ENCODE assay signal across 6 worm cellular contexts in genomic region chrIII:9590212-9590611, ce11.
TF ChIP-seq lines count a peak whose summit lies in the region.

No protein-coding gene starts in this region.

TF ChIP-seq in whole organism, L1 larva, 84 proteins besides CTCF, POLR2A, EP300 and RAD21:
- TF ChIP-seq elt-2 (tag; optimal IDR thresholded peaks at IDR 0.05; lab: Kevin White, UChicago) = peak; percentile 83
- no peak for TF ChIP-seq aly-2 (tag; optimal IDR thresholded peaks at IDR 0.05; lab: Kevin White, UChicago)
- peak in 1 of 2 experiments; percentile 2 for TF ChIP-seq mdl-1 (tag; optimal IDR thresholded peaks at IDR 0.05; lab: Kevin White, UChicago)
- TF ChIP-seq C16A3.4 (tag; optimal IDR thresholded peaks at IDR 0.05; lab: Kevin White, UChicago) = no peak

TF ChIP-seq in whole organism, L2 larva, 48 proteins besides CTCF, POLR2A, EP300 and RAD21:
- TF ChIP-seq egl-27 (tag; optimal IDR thresholded peaks at IDR 0.05; lab: Kevin White, UChicago) = no peak
- TF ChIP-seq fos-1 (tag; optimal IDR thresholded peaks at IDR 0.05; lab: Kevin White, UChicago) = peak; percentile 84
- TF ChIP-seq nhr-11 (tag; optimal IDR thresholded peaks at IDR 0.05; lab: Kevin White, UChicago) = no peak
- peak; percentile 44 for TF ChIP-seq crh-2 (tag; optimal IDR thresholded peaks at IDR 0.05; lab: Kevin White, UChicago)
- TF ChIP-seq sma-9 (GFP tag; optimal IDR thresholded peaks at IDR 0.05; lab: Kevin White, UChicago) = peak; percentile 82
- no peak for TF ChIP-seq sma-9 (tag; optimal IDR thresholded peaks at IDR 0.05; lab: Kevin White, UChicago)
- TF ChIP-seq nhr-77 (tag; optimal IDR thresholded peaks at IDR 0.05; lab: Kevin White, UChicago) = no peak
TF ChIP-seq in whole organism, L2 larva: peak in this region for 3.

TF ChIP-seq in whole organism, L3 larva, 47 proteins besides CTCF, POLR2A, EP300 and RAD21 (continues in another document):
- TF ChIP-seq nhr-76 (tag; optimal IDR thresholded peaks at IDR 0.05; lab: Kevin White, UChicago) = no peak
- TF ChIP-seq R02D3.7 (tag; optimal IDR thresholded peaks at IDR 0.05; lab: Kevin White, UChicago) = no peak
- no peak for TF ChIP-seq sea-2 (GFP tag; optimal IDR thresholded peaks at IDR 0.05; lab: Kevin White, UChicago)
- no peak for TF ChIP-seq nhr-23 (tag; optimal IDR thresholded peaks at IDR 0.05; lab: Kevin White, UChicago)
- TF ChIP-seq snpc-4 (tag; optimal IDR thresholded peaks at IDR 0.05; lab: Kevin White, UChicago) = no peak
- no peak for TF ChIP-seq egl-27 (tag; optimal IDR thresholded peaks at IDR 0.05; lab: Kevin White, UChicago)
- no peak for TF ChIP-seq ama-1 (optimal IDR thresholded peaks at IDR 0.05; lab: Kevin White, UChicago)
- TF ChIP-seq nhr-12 (tag; optimal IDR thresholded peaks at IDR 0.05; lab: Kevin White, UChicago) = no peak
- peak; percentile 87 for TF ChIP-seq pqm-1 (tag; optimal IDR thresholded peaks at IDR 0.05; lab: Kevin White, UChicago)
- TF ChIP-seq nhr-11 (tag; optimal IDR thresholded peaks at IDR 0.05; lab: Kevin White, UChicago) = no peak
- no peak for TF ChIP-seq ceh-16 (tag; optimal IDR thresholded peaks at IDR 0.05; lab: Kevin White, UChicago)
- TF ChIP-seq pha-4 (tag; optimal IDR thresholded peaks at IDR 0.05; lab: Kevin White, UChicago) = peak; percentile 22
- TF ChIP-seq daf-12 (tag; optimal IDR thresholded peaks at IDR 0.05; lab: Kevin White, UChicago) = no peak
- TF ChIP-seq ztf-11 (tag; optimal IDR thresholded peaks at IDR 0.05; lab: Kevin White, UChicago) = no peak
- TF ChIP-seq lin-15B (tag; optimal IDR thresholded peaks at IDR 0.05; lab: Kevin White, UChicago) = no peak
- peak; percentile 93 for TF ChIP-seq elt-2 (tag; optimal IDR thresholded peaks at IDR 0.05; lab: Kevin White, UChicago)
- TF ChIP-seq hmg-11 (tag; optimal IDR thresholded peaks at IDR 0.05; lab: Kevin White, UChicago) = no peak
- TF ChIP-seq nfya-1 (tag; optimal IDR thresholded peaks at IDR 0.05; lab: Kevin White, UChicago; ENCODE audit: insufficient read depth) = no peak
- TF ChIP-seq mdl-1 (tag; optimal IDR thresholded peaks at IDR 0.05; lab: Kevin White, UChicago) = no peak
- TF ChIP-seq ztf-4 (tag; optimal IDR thresholded peaks at IDR 0.05; lab: Kevin White, UChicago) = no peak
- TF ChIP-seq egl-5 (tag; optimal IDR thresholded peaks at IDR 0.05; lab: Kevin White, UChicago) = no peak
- no peak for TF ChIP-seq fkh-10 (GFP tag; optimal IDR thresholded peaks at IDR 0.05; lab: Kevin White, UChicago)

TF ChIP-seq in whole organism, L4 larva, 104 proteins besides CTCF, POLR2A, EP300 and RAD21 (continues in another document):
- TF ChIP-seq lin-1 (GFP tag; IDR thresholded peaks at IDR 0.05; lab: Robert Waterston, UW) (peak; percentile 83; the same call in 1 of the 2 replicates), hmg-1.1 (GFP tag; IDR thresholded peaks at IDR 0.05; lab: Robert Waterston, UW) (no peak), nhr-11 (tag; optimal IDR thresholded peaks at IDR 0.05; lab: Kevin White, UChicago) (no peak), lin-15B (tag; optimal IDR thresholded peaks at IDR 0.05; lab: Kevin White, UChicago) (no peak), zag-1 (tag; optimal IDR thresholded peaks at IDR 0.05; lab: Kevin White, UChicago) (no peak), mes-2 (tag; optimal IDR thresholded peaks at IDR 0.05; lab: Kevin White, UChicago; ENCODE audit: poor library complexity, severe bottlenecking) (no peak), nhr-77 (tag; optimal IDR thresholded peaks at IDR 0.05; lab: Kevin White, UChicago) (peak; percentile 64), mdl-1 (tag; optimal IDR thresholded peaks at IDR 0.05; lab: Kevin White, UChicago) (peak in 1 of 2 experiments; percentile 61), F37D6.2 (tag; optimal IDR thresholded peaks at IDR 0.05; lab: Kevin White, UChicago) (no peak), jun-1 (tag; optimal IDR thresholded peaks at IDR 0.05; lab: Kevin White, UChicago) (no peak), ZK546.5 (tag; optimal IDR thresholded peaks at IDR 0.05; lab: Kevin White, UChicago) (no peak), nhr-76 (tag; optimal IDR thresholded peaks at IDR 0.05; lab: Kevin White, UChicago) (no peak), vab-7 (GFP tag; IDR thresholded peaks at IDR 0.05; lab: Robert Waterston, UW) (no peak), nhr-10 (tag; optimal IDR thresholded peaks at IDR 0.05; lab: Kevin White, UChicago) (no peak), F44E2.7 (GFP tag; IDR thresholded peaks at IDR 0.05; lab: Robert Waterston, UW) (no peak), T26A8.4 (GFP tag; IDR thresholded peaks at IDR 0.05; lab: Robert Waterston, UW) (no peak), dmd-6 (GFP tag; IDR thresholded peaks at IDR 0.05; lab: Robert Waterston, UW) (peak; percentile 90), fkh-10 (GFP tag; optimal IDR thresholded peaks at IDR 0.05; lab: Kevin White, UChicago) (no peak), unc-130 (GFP tag; optimal IDR thresholded peaks at IDR 0.05; lab: Kevin White, UChicago) (no peak), mep-1 (tag; optimal IDR thresholded peaks at IDR 0.05; lab: Kevin White, UChicago) (no peak), madf-5 (GFP tag; IDR thresholded peaks at IDR 0.05; lab: Robert Waterston, UW) (no peak), Y105C5A.15 (GFP tag; IDR thresholded peaks at IDR 0.05; lab: Robert Waterston, UW) (no peak)

TF ChIP-seq in whole organism, late embryonic, 69 proteins besides CTCF, POLR2A, EP300 and RAD21:
- TF ChIP-seq pat-9 (tag; optimal IDR thresholded peaks at IDR 0.05; lab: Kevin White, UChicago) (no peak), elt-2 (tag; optimal IDR thresholded peaks at IDR 0.05; lab: Kevin White, UChicago) (peak; percentile 90)

TF ChIP-seq in whole organism, young adult, 124 proteins besides CTCF, POLR2A, EP300 and RAD21:
- no peak for TF ChIP-seq nfya-1 (tag; optimal IDR thresholded peaks at IDR 0.05; lab: Kevin White, UChicago; ENCODE audit: borderline replicate concordance, insufficient read depth)
- peak; percentile 24 for TF ChIP-seq ets-4 (GFP tag; optimal IDR thresholded peaks at IDR 0.05; lab: Kevin White, UChicago)
- no peak for TF ChIP-seq D2030.7 (GFP tag; IDR thresholded peaks at IDR 0.05; lab: Robert Waterston, UW)
- TF ChIP-seq chd-7 (tag; optimal IDR thresholded peaks at IDR 0.05; lab: Kevin White, UChicago) = no peak
- no peak for TF ChIP-seq mcd-1 (GFP tag; IDR thresholded peaks at IDR 0.05; lab: Robert Waterston, UW)
- TF ChIP-seq Y53F4B.3 (GFP tag; IDR thresholded peaks at IDR 0.05; lab: Robert Waterston, UW) = no peak
- peak; percentile 80 for TF ChIP-seq nhr-80 (tag; optimal IDR thresholded peaks at IDR 0.05; lab: Kevin White, UChicago)
- TF ChIP-seq cebp-1 (GFP tag; IDR thresholded peaks at IDR 0.05; lab: Robert Waterston, UW) = no peak
- TF ChIP-seq cebp-1 (tag; optimal IDR thresholded peaks at IDR 0.05; lab: Kevin White, UChicago) = peak; percentile 54
- TF ChIP-seq pbrm-1 (GFP tag; IDR thresholded peaks at IDR 0.05; lab: Robert Waterston, UW) = no peak
- no peak for TF ChIP-seq ceh-79 (tag; optimal IDR thresholded peaks at IDR 0.05; lab: Kevin White, UChicago)
TF ChIP-seq in whole organism, young adult: peak in this region for 3.
